Worm (Caenorhabditis elegans): Measurements from ENCODE around the gene ubxn-2.
"Not testable (repeated sequence)": the region's sequence is repeated elsewhere in the genome, so short reads cannot be mapped to it uniquely, and the experiment has no call there.

Gene ubxn-2

DNA sequence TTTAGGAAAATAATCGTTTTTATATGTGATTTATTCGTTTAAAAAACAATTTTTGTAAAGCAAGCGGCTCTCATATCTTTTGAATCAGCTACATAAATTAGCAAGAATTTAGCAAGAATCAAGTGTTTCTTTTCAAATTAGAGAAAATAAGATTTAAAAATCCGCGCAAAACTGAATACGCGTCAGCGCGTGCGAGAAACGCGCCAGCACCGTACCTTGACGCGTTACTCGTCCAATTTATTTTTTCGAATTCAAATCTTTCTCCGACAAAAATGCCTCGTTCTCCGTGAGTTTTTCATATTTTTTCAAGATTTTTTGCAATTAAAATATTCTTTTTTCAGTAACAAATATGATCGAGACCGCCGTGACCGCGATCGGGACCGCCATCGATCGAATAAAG is 49.3 kb downstream of the ubxn-2 start, which contains the start of gene Y94H6A.3 (continued):
- TF ChIP-seq lin-15B (tag; optimal IDR thresholded peaks at IDR 0.05) (peak; percentile 97), ceh-9 (tag; optimal IDR thresholded peaks at IDR 0.05) (no peak), ceh-82 (tag; optimal IDR thresholded peaks at IDR 0.05) (peak; percentile 68), nfya-1 (tag; optimal IDR thresholded peaks at IDR 0.05; ENCODE audit: insufficient read depth) (peak; percentile 92), fos-1 (tag; optimal IDR thresholded peaks at IDR 0.05) (no peak)

DNA sequence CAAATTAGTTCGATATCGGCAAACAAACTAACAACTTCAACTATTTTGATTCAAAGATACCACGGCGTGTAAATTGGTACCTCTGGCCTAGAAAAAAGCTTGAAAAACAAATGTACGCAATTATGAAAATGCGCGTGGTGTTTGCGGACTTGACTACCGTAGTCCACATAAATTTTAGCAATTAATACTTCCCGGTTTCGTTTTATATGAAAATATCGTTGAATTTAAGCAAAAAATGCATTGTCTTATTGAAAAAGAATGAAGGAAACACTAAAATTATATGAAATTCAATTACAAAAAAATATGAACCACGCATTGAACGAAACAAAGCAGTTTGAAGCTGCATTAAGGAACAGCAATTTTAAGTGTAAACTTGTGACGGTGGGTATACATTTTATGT is 50.7 kb downstream of the ubxn-2 start, which contains the start of gene gpx-4:
Gene gpx-4 (minus strand): TSS at position 101 of the 400 bp plus-strand sequence.
- TF ChIP-seq elt-1 (tag; optimal IDR thresholded peaks at IDR 0.05); nhr-43 (tag; optimal IDR thresholded peaks at IDR 0.05; ENCODE audit: poor library complexity, severe bottlenecking); nhr-23 (tag; optimal IDR thresholded peaks at IDR 0.05): not testable (repeated sequence)

DNA sequence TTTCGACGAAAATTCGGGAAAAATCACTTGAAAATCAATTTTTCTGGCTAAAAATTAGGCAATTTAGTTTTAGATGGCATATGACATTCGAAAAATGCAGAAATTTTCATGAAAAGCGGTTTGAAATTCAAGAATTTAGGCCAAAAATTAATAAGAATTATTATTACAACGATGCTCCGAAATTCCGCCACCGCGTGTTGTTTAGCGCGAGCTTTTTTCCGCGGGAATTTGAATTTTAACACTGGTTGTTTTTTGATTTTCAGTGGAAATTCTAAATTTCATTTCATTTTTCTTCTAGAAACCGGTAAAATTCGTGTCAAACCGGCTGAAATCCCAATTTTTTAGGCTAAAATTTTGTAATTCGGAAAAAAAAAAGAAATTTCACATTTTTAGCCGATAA is 55.0 kb downstream of the ubxn-2 start:
- TF ChIP-seq ceh-9 (tag; optimal IDR thresholded peaks at IDR 0.05) (no peak), pha-4 (tag; optimal IDR thresholded peaks at IDR 0.05) (peak; percentile 19), ceh-16 (tag; optimal IDR thresholded peaks at IDR 0.05) (no peak), nhr-25 (tag; optimal IDR thresholded peaks at IDR 0.05) (no peak), nhr-237 (tag; optimal IDR thresholded peaks at IDR 0.05) (no peak), egl-5 (tag; optimal IDR thresholded peaks at IDR 0.05) (no peak), lin-15B (tag; optimal IDR thresholded peaks at IDR 0.05) (peak; percentile 30)
